Worm (Caenorhabditis elegans): Measurements from ENCODE around the gene cas-1.

Gene cas-1

DNA sequence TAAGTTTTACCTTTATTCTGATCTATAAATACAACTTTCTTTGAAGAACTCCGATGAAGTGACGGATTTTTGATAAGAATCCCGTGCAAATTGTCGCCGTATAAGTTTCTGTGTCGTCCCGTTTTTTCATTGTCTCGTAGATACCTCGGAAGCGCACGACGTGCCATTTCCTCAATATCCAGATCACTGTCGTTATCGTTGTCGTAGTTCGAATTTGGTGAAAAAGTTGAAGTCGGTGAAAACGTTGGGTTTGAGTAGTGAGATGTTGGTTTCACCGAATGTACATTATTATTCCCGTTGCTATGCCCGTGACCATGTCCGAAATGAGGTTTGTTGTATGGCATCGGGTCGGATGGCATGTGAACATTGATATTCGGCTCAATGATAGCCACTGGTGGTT lies 3.8 kb downstream of the cas-1 start:
- TF ChIP-seq efl-1 (optimal IDR thresholded peaks at IDR 0.05) = no peak
- TF ChIP-seq efl-1 (GFP tag; optimal IDR thresholded peaks at IDR 0.05 in 1 of 2) = peak in 1 of 2 experiments; percentile 32
- no peak for TF ChIP-seq zip-4 (GFP tag; optimal IDR thresholded peaks at IDR 0.05)
- TF ChIP-seq egl-27 (tag; optimal IDR thresholded peaks at IDR 0.05) = no peak
- TF ChIP-seq fos-1 (tag; optimal IDR thresholded peaks at IDR 0.05) = no peak

DNA sequence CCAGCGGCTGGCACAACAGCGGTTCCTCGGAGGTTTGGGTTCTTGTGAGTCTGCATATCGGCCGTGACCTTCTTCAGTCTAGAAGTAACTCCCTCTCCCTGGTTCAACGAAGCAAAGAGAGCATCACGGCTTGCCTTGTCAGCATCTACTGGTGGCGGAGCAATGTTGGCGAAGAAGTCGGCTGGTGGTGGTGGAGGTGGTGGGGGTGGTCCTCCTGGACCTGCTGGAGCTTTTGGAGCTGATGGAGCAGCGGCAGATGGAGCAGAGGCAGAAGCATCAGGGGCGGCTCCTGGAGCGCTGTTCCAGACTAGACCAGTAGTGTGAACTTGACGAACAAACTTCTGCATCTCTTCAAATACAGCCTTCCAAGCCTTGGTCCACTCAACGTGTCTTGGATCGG lies 4.9 kb downstream of the cas-1 start:
- TF ChIP-seq fos-1 (tag; optimal IDR thresholded peaks at IDR 0.05) = no peak
- TF ChIP-seq F16B12.6 (tag; optimal IDR thresholded peaks at IDR 0.05) = no peak
- TF ChIP-seq fkh-4 (tag; optimal IDR thresholded peaks at IDR 0.05; ENCODE audit: borderline replicate concordance) = no peak
- TF ChIP-seq nhr-19 (GFP tag; conservative IDR thresholded peaks at IDR 0.05) = no peak
- TF ChIP-seq ceh-88 (GFP tag; IDR thresholded peaks at IDR 0.05) = no peak
- no peak for TF ChIP-seq lin-35 (GFP tag; optimal IDR thresholded peaks at IDR 0.05)
- TF ChIP-seq hlh-17 (GFP tag; optimal IDR thresholded peaks at IDR 0.05; ENCODE audit: borderline replicate concordance) = no peak
- TF ChIP-seq mab-9 (GFP tag; IDR thresholded peaks at IDR 0.05) = no peak

DNA sequence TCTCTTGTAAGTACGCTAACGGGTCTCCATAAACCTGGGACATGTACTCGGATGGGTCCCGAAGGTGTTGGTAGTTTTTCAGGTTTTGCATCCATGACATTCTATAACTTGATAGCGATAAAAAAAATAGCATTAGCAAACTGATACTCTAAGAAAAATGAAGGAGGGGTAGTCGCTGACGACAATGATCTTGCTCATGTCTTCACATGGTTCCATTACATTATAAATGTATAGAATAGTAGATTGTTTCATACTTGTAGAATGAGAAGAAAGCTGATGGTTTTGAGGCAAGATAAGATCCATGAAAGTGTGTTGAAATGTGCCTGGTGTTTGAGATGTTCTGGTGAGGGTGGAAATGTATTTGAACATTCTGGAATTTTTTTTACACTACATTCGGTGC lies 6.4 kb downstream of the cas-1 start, which contains the start of gene mec-4:
Gene mec-4, minus strand, starts transcription at position 101 of the 400 bp plus-strand sequence.
- TF ChIP-seq hpl-2 (GFP tag; optimal IDR thresholded peaks at IDR 0.05) = no peak
- no peak for TF ChIP-seq nhr-47 (tag; optimal IDR thresholded peaks at IDR 0.05)
- no peak for TF ChIP-seq ceh-90 (tag; optimal IDR thresholded peaks at IDR 0.05)
- TF ChIP-seq ama-1 (optimal IDR thresholded peaks at IDR 0.05) = no peak
- TF ChIP-seq swsn-7 (tag; optimal IDR thresholded peaks at IDR 0.05) = no peak
- TF ChIP-seq hlh-4 (tag; optimal IDR thresholded peaks at IDR 0.05) = no peak
- no peak for TF ChIP-seq mep-1 (tag; optimal IDR thresholded peaks at IDR 0.05)
- no peak for TF ChIP-seq C34B4.2 (tag; optimal IDR thresholded peaks at IDR 0.05)
- no peak for TF ChIP-seq tbx-2 (tag; optimal IDR thresholded peaks at IDR 0.05)

DNA sequence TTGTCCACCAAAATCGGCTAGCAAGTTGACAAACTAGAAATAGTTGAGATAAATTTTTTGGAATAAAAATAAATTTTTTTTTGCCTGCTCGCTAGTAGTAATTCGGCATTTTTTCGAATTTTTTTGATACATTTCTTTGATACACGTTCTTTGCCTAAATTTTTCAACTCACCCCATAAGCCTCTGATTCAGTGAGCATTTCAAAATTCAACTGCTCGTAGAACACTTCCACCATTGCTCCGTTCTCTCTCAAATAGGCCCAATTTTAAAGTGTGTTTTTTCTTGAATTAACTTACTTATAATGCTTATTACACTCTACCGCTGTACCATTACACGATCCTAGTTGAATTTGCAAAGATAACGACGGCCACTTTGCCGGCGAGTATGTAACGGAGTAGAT lies 9.9 kb downstream of the cas-1 start:
- TF ChIP-seq ama-1 (optimal IDR thresholded peaks at IDR 0.05) = peak; percentile 31
- no peak for TF ChIP-seq unc-62 (GFP tag; optimal IDR thresholded peaks at IDR 0.05)

DNA sequence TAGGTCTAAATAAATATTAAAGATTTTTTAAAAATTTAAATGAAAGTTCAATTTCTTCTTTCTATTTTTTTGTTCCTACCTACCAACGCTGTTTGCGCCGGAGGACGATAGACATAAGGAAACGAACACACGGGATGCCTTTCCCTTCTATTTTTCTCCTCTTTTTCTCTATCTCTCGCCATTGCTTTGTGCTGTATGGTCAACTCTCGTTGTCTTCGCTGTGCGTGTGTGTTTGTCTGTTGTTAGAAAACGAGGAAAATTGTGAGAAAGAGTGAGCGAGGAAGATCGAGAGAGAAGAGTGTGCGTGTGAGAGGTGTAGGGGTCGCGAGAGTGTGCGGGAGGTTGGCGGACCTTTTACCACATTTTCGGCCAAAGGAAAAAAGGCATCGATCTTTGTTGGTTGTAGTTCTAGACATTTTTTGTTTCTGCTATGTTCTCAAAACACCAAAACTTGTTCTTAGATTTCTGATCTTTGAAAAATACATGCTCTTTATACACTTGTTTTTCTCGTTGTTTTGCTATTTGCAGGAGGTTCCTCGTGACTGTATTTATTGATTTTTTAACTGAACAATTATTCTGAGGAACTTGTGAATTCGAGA lies 14.3 kb downstream of the cas-1 start:
- TF ChIP-seq egl-13 (tag; optimal IDR thresholded peaks at IDR 0.05) (no peak), nhr-76 (tag; optimal IDR thresholded peaks at IDR 0.05) (no peak), nhr-90 (tag; optimal IDR thresholded peaks at IDR 0.05; ENCODE audit: poor library complexity) (peak; percentile 45), isw-1 (GFP tag; IDR thresholded peaks at IDR 0.05) (no peak), ztf-11 (tag; optimal IDR thresholded peaks at IDR 0.05) (no peak), fkh-8 (tag; optimal IDR thresholded peaks at IDR 0.05) (peak; percentile 12), ztf-4 (tag; optimal IDR thresholded peaks at IDR 0.05) (peak; percentile 35), sox-4 (tag; optimal IDR thresholded peaks at IDR 0.05) (no peak), nhr-12 (tag; optimal IDR thresholded peaks at IDR 0.05) (no peak), lsy-2 (tag; optimal IDR thresholded peaks at IDR 0.05) (peak; percentile 37 to 57), fkh-4 (tag; optimal IDR thresholded peaks at IDR 0.05; ENCODE audit: borderline replicate concordance) (no peak), tlp-1 (tag; optimal IDR thresholded peaks at IDR 0.05) (no peak), nhr-77 (tag; optimal IDR thresholded peaks at IDR 0.05) (no peak), dsc-1 (tag; optimal IDR thresholded peaks at IDR 0.05) (peak; percentile 31), lin-35 (GFP tag; optimal IDR thresholded peaks at IDR 0.05) (peak; percentile 35 to 63), C34B4.2 (tag; optimal IDR thresholded peaks at IDR 0.05) (no peak), snpc-4 (tag; optimal IDR thresholded peaks at IDR 0.05) (no peak), efl-1 (optimal IDR thresholded peaks at IDR 0.05) (peak; percentile 25 to 49), efl-1 (GFP tag; optimal IDR thresholded peaks at IDR 0.05 in 1 of 2) (no peak), zip-4 (GFP tag; optimal IDR thresholded peaks at IDR 0.05) (peak; percentile 10), lin-14 (GFP tag; optimal IDR thresholded peaks at IDR 0.05) (peak; percentile 93), ceh-90 (tag; optimal IDR thresholded peaks at IDR 0.05) (no peak), sptf-1 (tag; optimal IDR thresholded peaks at IDR 0.05) (no peak), rnt-1 (tag; optimal IDR thresholded peaks at IDR 0.05) (peak; percentile 61), hlh-17 (GFP tag; optimal IDR thresholded peaks at IDR 0.05; ENCODE audit: borderline replicate concordance) (no peak), nhr-20 (tag; optimal IDR thresholded peaks at IDR 0.05) (peak; percentile 54), irx-1 (tag; optimal IDR thresholded peaks at IDR 0.05) (peak; percentile 21), pax-3 (tag; optimal IDR thresholded peaks at IDR 0.05) (no peak), unc-86 (tag; optimal IDR thresholded peaks at IDR 0.05) (peak; percentile 10), lin-13 (GFP tag; optimal IDR thresholded peaks at IDR 0.05) (no peak)
